Fruit fly (Drosophila melanogaster) whole organism, embryonic: ENCODE measurements around the gene CG11164.

Source experiments
- CG10462 ChIP-seq: fragments of 200-800 bp; sonication (Bioruptor generic); optimal IDR thresholded peaks from 2 replicates; lab custom pipeline; 2016; ENCODE audit warnings: missing biosample characterization, missing genetic modification characterization
- CG12236 ChIP-seq: fragments of 200-800 bp; sonication (Bioruptor generic); optimal IDR thresholded peaks from 2 replicates; lab custom pipeline; 2016; ENCODE audit warnings: missing biosample characterization, missing genetic modification characterization
- CG14050 ChIP-seq: fragments of 200-800 bp; sonication (Bioruptor generic); IDR thresholded peaks from 3 replicates; pipeline ENCODE4 v1.3.6; 2022; ENCODE audit warnings: missing biosample characterization, missing genetic modification characterization
- CG14667 ChIP-seq: fragments of 200-800 bp; sonication (Bioruptor generic); IDR thresholded peaks from 2 replicates; pipeline ENCODE4 v1.3.6; 2022; ENCODE audit warnings: missing biosample characterization, missing genetic modification characterization
- CG14860 ChIP-seq: fragments of 200-800 bp; sonication (Bioruptor generic); IDR thresholded peaks from 3 replicates; pipeline ENCODE4 v1.3.6; 2022; ENCODE audit warnings: missing biosample characterization, missing genetic modification characterization; ENCODE audit not compliant: partially characterized antibody
- CG15479 ChIP-seq: fragments of 200-800 bp; sonication (Bioruptor generic); optimal IDR thresholded peaks from 3 replicates; lab custom pipeline; 2019; ENCODE audit warnings: missing biosample characterization, mild to moderate bottlenecking, missing genetic modification characterization, moderate library complexity
- CG15514 ChIP-seq: fragments of 200-800 bp; sonication (Bioruptor generic); optimal IDR thresholded peaks from 3 replicates; lab custom pipeline; 2017; ENCODE audit warnings: missing biosample characterization, missing genetic modification characterization, mild to moderate bottlenecking, moderate library complexity, missing genetic modification reagents
- CG2202 ChIP-seq: fragments of 200-800 bp; sonication (Bioruptor generic); optimal IDR thresholded peaks from 2 replicates; lab custom pipeline; 2018; ENCODE audit warnings: missing biosample characterization, mild to moderate bottlenecking, missing genetic modification characterization
- CG30431 ChIP-seq: fragments of 200-800 bp; sonication (Bioruptor generic); optimal IDR thresholded peaks from 2 replicates; lab custom pipeline; 2017; ENCODE audit warnings: missing biosample characterization, missing genetic modification characterization
- CG3407 ChIP-seq: fragments of 200-800 bp; sonication (Bioruptor generic); optimal IDR thresholded peaks from 2 replicates; lab custom pipeline; 2018; ENCODE audit warnings: missing biosample characterization, mild to moderate bottlenecking, missing genetic modification characterization
- CG34376 ChIP-seq: fragments of 200-800 bp; sonication (Bioruptor generic); optimal IDR thresholded peaks from 2 replicates; lab custom pipeline; 2018; ENCODE audit warnings: missing biosample characterization, mild to moderate bottlenecking, missing genetic modification characterization
- CG3838 ChIP-seq: fragments of 200-800 bp; sonication (Bioruptor generic); optimal IDR thresholded peaks from 3 replicates; lab custom pipeline; 2016; ENCODE audit warnings: missing biosample characterization, missing genetic modification characterization
- CG4328 ChIP-seq: fragments of 200-800 bp; sonication (Bioruptor generic); optimal IDR thresholded peaks from 3 replicates; lab custom pipeline; 2017; ENCODE audit warnings: missing biosample characterization, missing genetic modification reagents, missing genetic modification characterization
- CG7556 ChIP-seq: fragments of 200-800 bp; sonication (Bioruptor generic); optimal IDR thresholded peaks from 2 replicates; lab custom pipeline; 2017; ENCODE audit warnings: missing biosample characterization, mild to moderate bottlenecking, missing genetic modification characterization
- CG7963 ChIP-seq: fragments of 200-800 bp; sonication (Bioruptor generic); IDR thresholded peaks from 3 replicates; pipeline ENCODE4 v1.3.6; 2022; ENCODE audit warnings: missing biosample characterization, missing genetic modification characterization; ENCODE audit not compliant: partially characterized antibody
- CG8924 ChIP-seq: fragments of 200-800 bp; optimal IDR thresholded peaks from 3 replicates; lab custom pipeline; 2019; ENCODE audit warnings: missing biosample characterization, mild to moderate bottlenecking, missing genetic modification characterization, moderate library complexity
- CG8944 ChIP-seq: fragments of 200-800 bp; sonication (Bioruptor generic); optimal IDR thresholded peaks from 3 replicates; lab custom pipeline; 2016; ENCODE audit warnings: missing biosample characterization, missing genetic modification characterization
- CG9817 ChIP-seq: fragments of 200-800 bp; sonication (Bioruptor generic); optimal IDR thresholded peaks from 2 replicates; lab custom pipeline; 2018; ENCODE audit warnings: missing biosample characterization, mild to moderate bottlenecking, missing genetic modification characterization, moderate library complexity
- CHES-1-like ChIP-seq: fragments of 200-800 bp; sonication (Bioruptor generic); optimal IDR thresholded peaks from 2 replicates; lab custom pipeline; 2016; ENCODE audit warnings: missing biosample characterization, missing genetic modification characterization
- CTCF ChIP-seq: fragments of 200-800 bp; sonication (Bioruptor generic); optimal IDR thresholded peaks from 2 replicates; lab custom pipeline; 2017; ENCODE audit warnings: missing biosample characterization, mild to moderate bottlenecking, missing genetic modification characterization, moderate library complexity
- Dad ChIP-seq: fragments of 200-800 bp; sonication (Bioruptor generic); optimal IDR thresholded peaks from 3 replicates; lab custom pipeline; 2016; ENCODE audit warnings: missing biosample characterization, missing genetic modification characterization
- Dp ChIP-seq: fragments of 200-800 bp; sonication (Bioruptor generic); optimal IDR thresholded peaks from 2 replicates; lab custom pipeline; 2018; ENCODE audit warnings: missing biosample characterization, mild to moderate bottlenecking, missing genetic modification characterization, moderate library complexity
- Med ChIP-seq: fragments of 200-800 bp; sonication (Bioruptor generic); peaks from one replicate; lab custom pipeline; 2016; ENCODE audit warnings: missing biosample characterization, missing genetic modification characterization, mild to moderate bottlenecking, inconsistent platforms, moderate library complexity
- NC2β ChIP-seq: fragments of 200-800 bp; sonication (Bioruptor generic); optimal IDR thresholded peaks from 2 replicates; lab custom pipeline; 2016; ENCODE audit warnings: missing biosample characterization, missing genetic modification characterization
- NfI ChIP-seq: fragments of 200-800 bp; sonication (Bioruptor generic); optimal IDR thresholded peaks from 3 replicates; lab custom pipeline; 2018; ENCODE audit warnings: missing biosample characterization, mild to moderate bottlenecking, missing genetic modification characterization, moderate library complexity
- Oaz ChIP-seq: fragments of 200-800 bp; sonication (Bioruptor generic); IDR thresholded peaks from 2 replicates; pipeline ENCODE4 v1.3.6; 2022; ENCODE audit warnings: missing biosample characterization, missing genetic modification characterization
- Poxn ChIP-seq: fragments of 200-800 bp; sonication (Bioruptor generic); IDR thresholded peaks from 2 replicates; pipeline ENCODE4 v1.3.6; 2022; ENCODE audit warnings: missing biosample characterization, missing genetic modification characterization
- Sox102F ChIP-seq: fragments of 200-800 bp; sonication (Bioruptor generic); optimal IDR thresholded peaks from 2 replicates; lab custom pipeline; 2018; ENCODE audit warnings: missing biosample characterization, mild to moderate bottlenecking, missing genetic modification characterization, moderate library complexity
- Tbp ChIP-seq: fragments of >200 bp; optimal IDR thresholded peaks from 2 replicates; lab custom pipeline; 2018; ENCODE audit warnings: missing biosample characterization, missing genetic modification characterization
- Xrp1 ChIP-seq: fragments of 200-800 bp; sonication (Bioruptor generic); IDR thresholded peaks from 2 replicates; pipeline ENCODE4 v1.3.6; 2022; ENCODE audit warnings: missing biosample characterization, missing genetic modification characterization
- ato ChIP-seq: fragments of 200-800 bp; sonication (Bioruptor generic); IDR thresholded peaks from 2 replicates; pipeline ENCODE4 v1.3.6; 2022; ENCODE audit warnings: missing biosample characterization, missing genetic modification characterization; ENCODE audit not compliant: partially characterized antibody
- btn ChIP-seq: fragments of 200-800 bp; sonication (Bioruptor generic); optimal IDR thresholded peaks from 2 replicates; lab custom pipeline; 2016; ENCODE audit warnings: missing biosample characterization, missing genetic modification characterization
- chn ChIP-seq: fragments of 200-800 bp; sonication (Bioruptor generic); optimal IDR thresholded peaks from 2 replicates; lab custom pipeline; 2016; ENCODE audit warnings: missing biosample characterization, missing genetic modification characterization
- fu2 ChIP-seq: fragments of 200-800 bp; sonication (Bioruptor generic); optimal IDR thresholded peaks from 2 replicates; lab custom pipeline; 2016; ENCODE audit warnings: missing biosample characterization, missing genetic modification characterization
- gce ChIP-seq: fragments of 200-800 bp; sonication (Bioruptor generic); IDR thresholded peaks from 3 replicates; pipeline ENCODE4 v1.3.6; 2022; ENCODE audit warnings: missing biosample characterization, missing genetic modification characterization
- gfzf ChIP-seq: fragments of 200-800 bp; sonication (Bioruptor generic); optimal IDR thresholded peaks from 2 replicates; lab custom pipeline; 2016; ENCODE audit warnings: missing biosample characterization, mild to moderate bottlenecking, missing genetic modification characterization, moderate library complexity
- ham ChIP-seq: fragments of 200-800 bp; sonication (Bioruptor generic); IDR thresholded peaks from 2 replicates; pipeline ENCODE4 v1.3.6; 2022; ENCODE audit warnings: missing biosample characterization, missing genetic modification characterization
- her ChIP-seq: fragments of 200-800 bp; sonication (Bioruptor generic); optimal IDR thresholded peaks from 2 replicates; lab custom pipeline; 2016; ENCODE audit warnings: missing biosample characterization, missing genetic modification characterization
- jumu ChIP-seq: fragments of 200-800 bp; sonication (Bioruptor generic); optimal IDR thresholded peaks from 3 replicates; lab custom pipeline; 2016; ENCODE audit warnings: missing biosample characterization, missing genetic modification characterization
- kay ChIP-seq: fragments of 200-800 bp; sonication (Bioruptor generic); optimal IDR thresholded peaks from 2 replicates; lab custom pipeline; 2016; ENCODE audit warnings: missing biosample characterization, missing genetic modification characterization
- lov ChIP-seq, 2 experiments: fragments of 200-800 bp in 1 of 2; fragments of >200 bp in 1 of 2; sonication (Bioruptor generic) in 1 of 2; IDR thresholded peaks in 1 of 2; optimal IDR thresholded peaks in 1 of 2; 2 replicates in 1 of 2; 3 replicates in 1 of 2; pipeline versions ENCODE4 v1.3.6 to Lab custom; 2017 to 2022; ENCODE audit warnings: missing biosample characterization in 1 of 2, missing genetic modification characterization in 1 of 2
- luna ChIP-seq: fragments of 200-800 bp; sonication (Bioruptor generic); optimal IDR thresholded peaks from 2 replicates; lab custom pipeline; 2016; ENCODE audit warnings: missing biosample characterization, missing genetic modification characterization
- mirr ChIP-seq: fragments of 200-800 bp; sonication (Bioruptor generic); optimal IDR thresholded peaks from 3 replicates; lab custom pipeline; 2018; ENCODE audit warnings: missing biosample characterization, mild to moderate bottlenecking, missing genetic modification characterization
- nmo ChIP-seq: fragments of 200-800 bp; sonication (Bioruptor generic); optimal IDR thresholded peaks from 2 replicates; lab custom pipeline; 2018; ENCODE audit warnings: missing biosample characterization, mild to moderate bottlenecking, missing genetic modification characterization, moderate library complexity
- pan ChIP-seq, 4 experiments: fragments of >200 bp in 3 of 4; fragments of 200-800 bp in 1 of 4; sonication (Bioruptor generic) in 1 of 4; optimal IDR thresholded peaks in 3 of 4; IDR thresholded peaks in 1 of 4; 2 replicates each; pipeline versions ENCODE4 v1.3.6 to Lab custom; 2017 to 2022; ENCODE audit warnings: missing biosample characterization in 2 of 4, missing genetic modification characterization in 2 of 4, mixed read lengths in 1 of 4
- pfk ChIP-seq: fragments of 200-800 bp; sonication (Bioruptor generic); optimal IDR thresholded peaks from 2 replicates; lab custom pipeline; 2018; ENCODE audit warnings: missing biosample characterization, mild to moderate bottlenecking, missing genetic modification characterization, moderate library complexity
- ssp ChIP-seq: fragments of 200-800 bp; sonication (Bioruptor generic); IDR thresholded peaks from 2 replicates; pipeline ENCODE4 v1.3.6; 2022; ENCODE audit warnings: missing biosample characterization, missing genetic modification characterization
- stwl ChIP-seq: fragments of 200-800 bp; sonication (Bioruptor generic); optimal IDR thresholded peaks from 3 replicates; lab custom pipeline; 2018; ENCODE audit warnings: missing biosample characterization, mild to moderate bottlenecking, missing genetic modification characterization, moderate library complexity
- tin ChIP-seq: fragments of 200-800 bp; sonication (Bioruptor generic); optimal IDR thresholded peaks from 3 replicates; lab custom pipeline; 2016; ENCODE audit warnings: missing biosample characterization, missing genetic modification characterization
- toy ChIP-seq: fragments of 200-800 bp; sonication (Bioruptor generic); IDR thresholded peaks from 2 replicates; pipeline ENCODE4 v1.3.6; 2022; ENCODE audit warnings: missing biosample characterization, missing genetic modification characterization

Gene CG11164

DNA sequence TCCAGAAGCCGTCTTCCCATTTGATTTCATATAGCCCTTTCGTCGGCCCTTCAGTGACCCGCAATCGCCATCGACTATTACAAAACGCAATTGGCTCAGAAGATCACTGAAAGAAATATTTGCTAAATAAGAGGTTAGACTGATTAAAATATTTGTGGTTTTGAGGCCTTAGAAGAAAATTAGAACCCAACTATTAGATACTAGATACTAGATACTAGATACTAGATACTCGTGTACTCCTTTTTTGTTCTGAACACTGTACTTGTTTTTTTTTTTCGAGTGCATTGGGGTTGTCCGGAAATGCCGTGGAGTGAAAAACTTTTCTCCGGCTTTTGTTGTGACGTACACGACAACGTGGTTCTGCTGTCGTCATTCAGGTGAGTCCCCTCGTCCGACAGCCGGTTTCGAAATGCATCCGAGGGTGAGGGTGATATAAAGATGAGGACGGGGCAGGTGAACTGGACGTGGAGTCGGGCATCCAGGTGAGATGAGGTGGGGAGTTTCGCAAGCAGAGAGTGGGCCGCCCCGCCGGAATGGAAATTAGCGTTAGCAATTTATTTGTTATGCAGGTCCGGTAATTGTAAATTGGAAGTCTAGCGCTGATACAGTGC lies 37.4 kb upstream of the CG11164 start (continued):
- TF ChIP-seq CG7556 = no peak
- TF ChIP-seq NC2β = no peak
- no peak for TF ChIP-seq btn
- TF ChIP-seq gfzf = no peak
- no peak for TF ChIP-seq her (GFP tag; lab: Kevin White, UChicago)
- TF ChIP-seq CG3407 (GFP tag; lab: Kevin White, UChicago) = no peak
- peak; percentile 38 for TF ChIP-seq Sox102F (GFP tag; lab: Kevin White, UChicago)
- TF ChIP-seq gce = no peak
- no peak for TF ChIP-seq CG30431
- no peak for TF ChIP-seq luna (GFP tag; lab: Kevin White, UChicago)
- TF ChIP-seq ssp (GFP tag; lab: Robert Waterston, UW) = no peak
- TF ChIP-seq CG9817 (tag; lab: Kevin White, UChicago) = no peak
- TF ChIP-seq stwl = no peak
- no peak for TF ChIP-seq Oaz (GFP tag; lab: Robert Waterston, UW)
- no peak for TF ChIP-seq pan (optimal IDR thresholded peaks at IDR 0.05; lab: Kevin White, UChicago)
- peak in 1 of 2 experiments; percentile 23 for TF ChIP-seq pan (GFP tag; optimal IDR thresholded peaks at IDR 0.05 in 1 of 2, IDR thresholded peaks at IDR 0.05 in 1 of 2)
- no peak for TF ChIP-seq CG12236 (GFP tag; lab: Kevin White, UChicago)
- TF ChIP-seq CG8924 (tag; lab: Kevin White, UChicago) = no peak
- TF ChIP-seq CG15514 (GFP tag; lab: Kevin White, UChicago) = no peak
- no peak for TF ChIP-seq NfI (GFP tag; lab: Kevin White, UChicago)
- TF ChIP-seq CG14050 = no peak
- TF ChIP-seq fu2 (GFP tag; lab: Kevin White, UChicago) = no peak
- no peak for TF ChIP-seq ham (GFP tag; lab: Robert Waterston, UW)
- TF ChIP-seq nmo (GFP tag; lab: Kevin White, UChicago) = peak; percentile 32
- no peak for TF ChIP-seq Poxn
- TF ChIP-seq CG8944 (GFP tag; lab: Kevin White, UChicago) = peak; percentile 25
- no peak for TF ChIP-seq ato (GFP tag; lab: Robert Waterston, UW)
- no peak for TF ChIP-seq CG15479
- TF ChIP-seq CG10462 (GFP tag; lab: Kevin White, UChicago) = peak; percentile 3
- TF ChIP-seq Xrp1 = peak; percentile 60; the same call in 1 of the 2 replicates
- peak; percentile 81 for TF ChIP-seq Med (GFP tag; lab: Kevin White, UChicago)
- peak; percentile 17 for TF ChIP-seq chn (GFP tag; lab: Kevin White, UChicago)
- TF ChIP-seq CG2202 (tag; lab: Kevin White, UChicago) = no peak
- no peak for TF ChIP-seq CG4328 (GFP tag; lab: Kevin White, UChicago)
- no peak for TF ChIP-seq CG14860 (GFP tag; lab: Robert Waterston, UW)
- TF ChIP-seq pfk (GFP tag; lab: Kevin White, UChicago) = no peak
- TF ChIP-seq Dp (GFP tag; lab: Kevin White, UChicago) = no peak
- no peak for TF ChIP-seq mirr (GFP tag; lab: Kevin White, UChicago)
- no peak for TF ChIP-seq CTCF (GFP tag; lab: Kevin White, UChicago)
- peak; percentile 47 for TF ChIP-seq tin (GFP tag; lab: Kevin White, UChicago)
- no peak for TF ChIP-seq kay (GFP tag; lab: Kevin White, UChicago)
- TF ChIP-seq CG3838 (GFP tag; lab: Kevin White, UChicago) = no peak
- TF ChIP-seq Dad (GFP tag; lab: Kevin White, UChicago) = no peak
- TF ChIP-seq toy = no peak
- no peak for TF ChIP-seq lov (optimal IDR thresholded peaks at IDR 0.05; lab: Kevin White, UChicago)
- TF ChIP-seq lov (GFP tag; IDR thresholded peaks at IDR 0.05; lab: Robert Waterston, UW) = no peak
- TF ChIP-seq Tbp (GFP tag; lab: Kevin White, UChicago) = no peak
- TF ChIP-seq jumu (GFP tag; lab: Kevin White, UChicago) = no peak
- no peak for TF ChIP-seq CG7963 (GFP tag; lab: Robert Waterston, UW)
- 0 out of 2 replicates have a peak, but pooled peaks have one; percentile 7 for TF ChIP-seq CG14667 (GFP tag; lab: Robert Waterston, UW)
- no peak for TF ChIP-seq CG34376 (GFP tag; lab: Kevin White, UChicago)
- TF ChIP-seq CHES-1-like (GFP tag; lab: Kevin White, UChicago) = peak; percentile 15
